Worm (Caenorhabditis elegans) whole organism, L4 larva: ENCODE measurements around the gene dpy-30.

Source experiments
- lin-39 ChIP-seq: fragments of 150-350 bp; optimal IDR thresholded peaks from 2 replicates; lab custom pipeline; 2014; ENCODE audit warnings: missing biosample characterization, missing genetic modification reagents, missing genetic modification characterization
- nhr-28 ChIP-seq: fragments of 150-350 bp; optimal IDR thresholded peaks from 2 replicates; lab custom pipeline; 2014; ENCODE audit warnings: missing biosample characterization, missing genetic modification characterization
- nhr-76 ChIP-seq: fragments of 150-350 bp; optimal IDR thresholded peaks from 2 replicates; lab custom pipeline; 2014; ENCODE audit warnings: missing biosample characterization, missing genetic modification characterization
- ztf-11 ChIP-seq: fragments of 150-350 bp; optimal IDR thresholded peaks from 2 replicates; lab custom pipeline; 2014; ENCODE audit warnings: missing biosample characterization, missing genetic modification characterization

DNA sequence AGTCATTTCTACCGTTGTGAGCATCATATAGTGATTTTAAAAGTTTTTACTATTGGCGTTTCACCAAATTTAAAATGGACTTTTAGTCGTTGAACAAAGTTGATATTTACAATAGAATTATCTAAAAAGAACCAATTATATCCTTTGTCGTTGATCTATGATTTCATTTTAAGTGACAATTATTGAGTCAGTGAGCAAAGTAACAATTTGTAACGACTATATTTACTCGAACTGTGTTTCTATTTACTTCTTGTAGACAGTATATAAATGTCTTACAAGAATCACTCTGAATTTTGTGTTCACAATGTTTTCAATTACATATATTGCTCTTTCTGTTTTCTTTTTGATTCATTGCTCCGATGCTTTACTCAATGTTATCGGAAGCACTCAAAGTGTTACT is 49.8 kb downstream of the dpy-30 start, which contains the start of gene ttr-22:
- TF ChIP-seq nhr-28, result no peak
- TF ChIP-seq ztf-11 (tag; lab: Kevin White, UChicago), result no peak
- no peak for TF ChIP-seq nhr-76 (tag; lab: Kevin White, UChicago)
- TF ChIP-seq lin-39, result no peak
